Fruit fly (Drosophila melanogaster) whole organism, embryonic: Measurements from ENCODE around the gene CG17187.

Experiments used
- Atf-2 ChIP-seq: fragments of 200-800 bp; sonication (Bioruptor generic); optimal IDR thresholded peaks from 2 replicates; lab custom pipeline; 2016; ENCODE audit warnings: missing biosample characterization, missing genetic modification characterization
- CG11093 ChIP-seq: fragments of 200-800 bp; sonication (Bioruptor generic); IDR thresholded peaks from 3 replicates; pipeline ENCODE4 v1.3.6; 2022; ENCODE audit warnings: missing biosample characterization, missing genetic modification characterization
- CG13894 ChIP-seq: fragments of 200-800 bp; sonication (Bioruptor generic); optimal IDR thresholded peaks from 3 replicates; lab custom pipeline; 2018; ENCODE audit warnings: missing biosample characterization, mild to moderate bottlenecking, missing genetic modification characterization, moderate library complexity
- CG14050 ChIP-seq: fragments of 200-800 bp; sonication (Bioruptor generic); IDR thresholded peaks from 3 replicates; pipeline ENCODE4 v1.3.6; 2022; ENCODE audit warnings: missing biosample characterization, missing genetic modification characterization
- CG14965 ChIP-seq: fragments of 200-800 bp; sonication (Bioruptor generic); optimal IDR thresholded peaks from 2 replicates; lab custom pipeline; 2016; ENCODE audit warnings: missing biosample characterization, missing genetic modification characterization, borderline replicate concordance
- CG15073 ChIP-seq: fragments of 200-800 bp; sonication (Bioruptor generic); optimal IDR thresholded peaks from 2 replicates; lab custom pipeline; 2016; ENCODE audit warnings: missing biosample characterization, missing genetic modification characterization
- CG15514 ChIP-seq: fragments of 200-800 bp; sonication (Bioruptor generic); optimal IDR thresholded peaks from 3 replicates; lab custom pipeline; 2017; ENCODE audit warnings: missing biosample characterization, missing genetic modification characterization, mild to moderate bottlenecking, moderate library complexity, missing genetic modification reagents
- CG17568 ChIP-seq: fragments of 200-800 bp; sonication (Bioruptor generic); optimal IDR thresholded peaks from 2 replicates; lab custom pipeline; 2018; ENCODE audit warnings: missing biosample characterization, mild to moderate bottlenecking, missing genetic modification characterization, moderate library complexity
- CG2712 ChIP-seq: fragments of 200-800 bp; optimal IDR thresholded peaks from 3 replicates; lab custom pipeline; 2019; ENCODE audit warnings: missing biosample characterization, mild to moderate bottlenecking, missing genetic modification characterization, moderate library complexity
- CG30403 ChIP-seq: fragments of 200-800 bp; sonication (Bioruptor generic); optimal IDR thresholded peaks from 3 replicates; lab custom pipeline; 2016; ENCODE audit warnings: missing biosample characterization, missing genetic modification characterization
- CG30431 ChIP-seq: fragments of 200-800 bp; sonication (Bioruptor generic); optimal IDR thresholded peaks from 2 replicates; lab custom pipeline; 2017; ENCODE audit warnings: missing biosample characterization, missing genetic modification characterization
- CG32772 ChIP-seq: fragments of 200-800 bp; sonication (Bioruptor generic); IDR thresholded peaks from 2 replicates; pipeline ENCODE4 v1.3.6; 2022; ENCODE audit warnings: missing biosample characterization, missing genetic modification characterization
- CG33213 ChIP-seq: fragments of 200-800 bp; sonication (Bioruptor generic); optimal IDR thresholded peaks from 3 replicates; lab custom pipeline; 2016; ENCODE audit warnings: missing biosample characterization, missing genetic modification characterization
- CG33557 ChIP-seq: fragments of 200-800 bp; sonication (Bioruptor generic); optimal IDR thresholded peaks from 2 replicates; lab custom pipeline; 2019; ENCODE audit warnings: missing biosample characterization, mild to moderate bottlenecking, missing genetic modification characterization, moderate library complexity
- CG34224 ChIP-seq: fragments of 200-800 bp; sonication (Bioruptor generic); IDR thresholded peaks from 3 replicates; pipeline ENCODE4 v1.3.6; 2022; ENCODE audit warnings: missing biosample characterization, missing genetic modification characterization; ENCODE audit not compliant: partially characterized antibody
- CG4282 ChIP-seq: fragments of 200-800 bp; sonication (Bioruptor generic); optimal IDR thresholded peaks from 2 replicates; lab custom pipeline; 2016; ENCODE audit warnings: missing biosample characterization, missing genetic modification characterization
- CG6683 ChIP-seq: fragments of 200-800 bp; sonication (Bioruptor generic); optimal IDR thresholded peaks from 2 replicates; lab custom pipeline; 2017; ENCODE audit warnings: missing biosample characterization, mild to moderate bottlenecking, missing genetic modification characterization, missing genetic modification reagents
- CG8281 ChIP-seq: fragments of 200-800 bp; sonication (Bioruptor generic); optimal IDR thresholded peaks from 2 replicates; lab custom pipeline; 2018; ENCODE audit warnings: missing biosample characterization, mild to moderate bottlenecking, missing genetic modification characterization, moderate library complexity
- CG9215 ChIP-seq: fragments of 200-800 bp; sonication (Bioruptor generic); IDR thresholded peaks from 2 replicates; pipeline ENCODE4 v1.3.6; 2022; ENCODE audit warnings: missing biosample characterization, missing genetic modification characterization
- CG9876 ChIP-seq: fragments of 200-800 bp; sonication (Bioruptor generic); optimal IDR thresholded peaks from 2 replicates; lab custom pipeline; 2016; ENCODE audit warnings: missing biosample characterization, missing genetic modification characterization
- Dfd ChIP-seq, 2 experiments: fragments of >200 bp; optimal IDR thresholded peaks; 2 replicates each; lab custom pipeline; 2017; ENCODE audit warnings: missing biosample characterization in 2 of 2, missing genetic modification characterization in 2 of 2
- Dip3 ChIP-seq: fragments of 200-800 bp; sonication (Bioruptor generic); optimal IDR thresholded peaks from 3 replicates; lab custom pipeline; 2016; ENCODE audit warnings: missing biosample characterization, missing genetic modification characterization
- Doc2 ChIP-seq: fragments of 200-800 bp; sonication (Bioruptor generic); IDR thresholded peaks from 2 replicates; pipeline ENCODE4 v1.3.6; 2022; ENCODE audit warnings: missing biosample characterization, missing genetic modification characterization
- Gsc ChIP-seq: fragments of 200-800 bp; sonication (Bioruptor generic); IDR thresholded peaks from 2 replicates; pipeline ENCODE4 v1.3.6; 2022; ENCODE audit warnings: missing biosample characterization, missing genetic modification characterization
- Hey ChIP-seq: fragments of 200-800 bp; sonication (Bioruptor generic); optimal IDR thresholded peaks from 3 replicates; lab custom pipeline; 2018; ENCODE audit warnings: missing biosample characterization, mild to moderate bottlenecking, missing genetic modification characterization
- MESR4 ChIP-seq: fragments of 200-800 bp; sonication (Bioruptor generic); optimal IDR thresholded peaks from 2 replicates; lab custom pipeline; 2018; ENCODE audit warnings: missing biosample characterization, mild to moderate bottlenecking, missing genetic modification characterization, moderate library complexity
- NFAT ChIP-seq: fragments of 200-800 bp; sonication (Bioruptor generic); IDR thresholded peaks from 2 replicates; pipeline ENCODE4 v1.3.6; 2022; ENCODE audit warnings: missing biosample characterization, missing genetic modification characterization
- Nf-YB ChIP-seq: fragments of 200-800 bp; sonication (Bioruptor generic); optimal IDR thresholded peaks from 3 replicates; lab custom pipeline; 2019; ENCODE audit warnings: missing biosample characterization, mild to moderate bottlenecking, missing genetic modification characterization, moderate library complexity
- Oaz ChIP-seq: fragments of 200-800 bp; sonication (Bioruptor generic); IDR thresholded peaks from 2 replicates; pipeline ENCODE4 v1.3.6; 2022; ENCODE audit warnings: missing biosample characterization, missing genetic modification characterization
- ab ChIP-seq: fragments of 200-800 bp; sonication (Bioruptor generic); optimal IDR thresholded peaks from 2 replicates; lab custom pipeline; 2016; ENCODE audit warnings: missing biosample characterization, missing genetic modification characterization
- abd-A ChIP-seq: fragments of 200-800 bp; sonication (Bioruptor generic); optimal IDR thresholded peaks from 3 replicates; lab custom pipeline; 2019; ENCODE audit warnings: missing biosample characterization, mild to moderate bottlenecking, missing genetic modification characterization, moderate library complexity
- ara ChIP-seq: fragments of 200-800 bp; sonication (Bioruptor generic); IDR thresholded peaks from 2 replicates; pipeline ENCODE4 v1.3.6; 2022; ENCODE audit warnings: missing biosample characterization, missing genetic modification characterization
- bowl ChIP-seq: fragments of 200-800 bp; sonication (Bioruptor generic); IDR thresholded peaks from 2 replicates; pipeline ENCODE4 v1.3.6; 2022; ENCODE audit warnings: missing biosample characterization, missing genetic modification characterization
- chinmo ChIP-seq: fragments of 200-800 bp; sonication (Bioruptor generic); IDR thresholded peaks from 4 replicates; pipeline ENCODE4 v1.3.6; 2022; ENCODE audit warnings: missing biosample characterization, missing genetic modification characterization; ENCODE audit not compliant: partially characterized antibody
- chm ChIP-seq: fragments of 200-800 bp; sonication (Bioruptor generic); IDR thresholded peaks from 2 replicates; pipeline ENCODE4 v1.3.6; 2022; ENCODE audit warnings: missing biosample characterization, missing genetic modification characterization
- disco-r ChIP-seq: fragments of 200-800 bp; sonication (Bioruptor generic); optimal IDR thresholded peaks from 2 replicates; lab custom pipeline; 2016; ENCODE audit warnings: missing biosample characterization, missing genetic modification characterization
- en ChIP-seq: fragments of 200-800 bp; sonication (Bioruptor generic); optimal IDR thresholded peaks from 2 replicates; lab custom pipeline; 2016; ENCODE audit warnings: missing biosample characterization, missing genetic modification characterization
- gsb-n ChIP-seq: fragments of 200-800 bp; sonication (Bioruptor generic); optimal IDR thresholded peaks from 3 replicates; lab custom pipeline; 2018; ENCODE audit warnings: missing biosample characterization, mild to moderate bottlenecking, missing genetic modification characterization
- h ChIP-seq: fragments of >200 bp; optimal IDR thresholded peaks from 2 replicates; lab custom pipeline; 2017
- ken ChIP-seq: fragments of 200-800 bp; sonication (Bioruptor generic); IDR thresholded peaks from 3 replicates; pipeline ENCODE4 v1.3.6; 2022; ENCODE audit warnings: missing biosample characterization, missing genetic modification characterization
- nmo ChIP-seq: fragments of 200-800 bp; sonication (Bioruptor generic); optimal IDR thresholded peaks from 2 replicates; lab custom pipeline; 2018; ENCODE audit warnings: missing biosample characterization, mild to moderate bottlenecking, missing genetic modification characterization, moderate library complexity
- pb ChIP-seq: fragments of 200-800 bp; sonication (Bioruptor generic); optimal IDR thresholded peaks from 3 replicates; lab custom pipeline; 2016; ENCODE audit warnings: missing biosample characterization, missing genetic modification characterization
- pita ChIP-seq: fragments of 200-800 bp; sonication (Bioruptor generic); optimal IDR thresholded peaks from 2 replicates; lab custom pipeline; 2017; ENCODE audit warnings: missing biosample characterization, mild to moderate bottlenecking, missing genetic modification characterization
- psq ChIP-seq: fragments of 200-800 bp; sonication (Bioruptor generic); optimal IDR thresholded peaks from 2 replicates; lab custom pipeline; 2017; ENCODE audit warnings: missing biosample characterization, missing genetic modification characterization
- pum ChIP-seq: fragments of 200-800 bp; sonication (Bioruptor generic); optimal IDR thresholded peaks from 2 replicates; lab custom pipeline; 2016; ENCODE audit warnings: missing biosample characterization, missing genetic modification characterization
- rib ChIP-seq: fragments of 200-800 bp; sonication (Bioruptor generic); IDR thresholded peaks from 2 replicates; pipeline ENCODE4 v1.3.6; 2022; ENCODE audit warnings: missing biosample characterization, missing genetic modification characterization
- tio ChIP-seq: fragments of 200-800 bp; sonication (Bioruptor generic); optimal IDR thresholded peaks from 2 replicates; lab custom pipeline; 2017; ENCODE audit warnings: missing biosample characterization, missing genetic modification characterization, inconsistent platforms
- trem ChIP-seq: fragments of 200-800 bp; optimal IDR thresholded peaks from 3 replicates; lab custom pipeline; 2019; ENCODE audit warnings: missing biosample characterization, mild to moderate bottlenecking, missing genetic modification characterization, moderate library complexity
- usp ChIP-seq: fragments of >200 bp; optimal IDR thresholded peaks from 2 replicates; lab custom pipeline; 2017; ENCODE audit warnings: missing biosample characterization, missing genetic modification characterization
- vfl ChIP-seq: fragments of 200-800 bp; sonication (Bioruptor generic); optimal IDR thresholded peaks from 2 replicates; lab custom pipeline; 2016; ENCODE audit warnings: missing biosample characterization, missing genetic modification characterization
- yki ChIP-seq: fragments of >200 bp; optimal IDR thresholded peaks from 3 replicates; lab custom pipeline; 2018
- z ChIP-seq: fragments of 200-800 bp; sonication (Bioruptor generic); IDR thresholded peaks from 3 replicates; pipeline ENCODE4 v1.3.6; 2022; ENCODE audit warnings: missing biosample characterization, missing genetic modification characterization

Gene CG17187

DNA sequence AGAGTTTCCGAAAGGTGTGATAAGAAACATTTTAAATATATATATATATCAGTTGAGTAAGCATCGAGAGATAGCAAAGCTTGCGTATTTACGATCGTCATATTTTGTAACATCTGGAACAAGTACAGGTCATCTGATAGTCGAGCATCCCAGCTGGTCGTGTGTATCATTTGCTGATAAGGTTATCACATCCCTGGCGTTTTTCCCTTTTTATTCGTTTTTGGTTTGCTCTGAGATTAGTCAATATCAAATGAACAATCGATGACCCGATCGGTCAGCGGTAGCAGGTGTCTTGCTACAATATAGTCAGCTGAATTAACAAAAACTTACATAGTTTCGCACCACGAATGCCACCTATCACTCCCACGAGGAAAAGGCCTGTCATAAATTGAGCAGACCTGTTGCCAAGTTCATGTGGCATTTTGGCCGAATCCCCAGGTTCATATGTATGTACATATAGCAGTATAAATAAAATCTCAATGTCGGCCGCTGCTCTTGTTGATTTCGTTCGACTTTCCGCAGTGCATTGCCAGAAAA lies 30.7 kb downstream of the CG17187 start (continued):
- no peak for TF ChIP-seq Atf-2 (GFP tag; lab: Kevin White, UChicago)
- TF ChIP-seq abd-A: no peak
- no peak for TF ChIP-seq CG11093
- TF ChIP-seq Doc2 (GFP tag; lab: Robert Waterston, UW): no peak
- no peak for TF ChIP-seq ara (GFP tag; lab: Robert Waterston, UW)
- TF ChIP-seq Hey: no peak
- TF ChIP-seq CG30431 (GFP tag; lab: Kevin White, UChicago): no peak
- peak; percentile 2 for TF ChIP-seq CG8281
- no peak for TF ChIP-seq pita
- TF ChIP-seq CG34224 (GFP tag; lab: Robert Waterston, UW): no peak
- TF ChIP-seq CG32772 (GFP tag; lab: Robert Waterston, UW): 0 out of 2 replicates have a peak, but pooled peaks have one; percentile 32
- no peak for TF ChIP-seq trem
- TF ChIP-seq CG9876 (GFP tag; lab: Kevin White, UChicago): no peak
- peak; percentile 39 for TF ChIP-seq Dip3 (GFP tag; lab: Kevin White, UChicago)
- TF ChIP-seq rib (GFP tag; lab: Robert Waterston, UW): no peak
- TF ChIP-seq CG33213 (GFP tag; lab: Kevin White, UChicago): no peak
- TF ChIP-seq disco-r (GFP tag; lab: Kevin White, UChicago): no peak
- peak; percentile 55 for TF ChIP-seq tio
- TF ChIP-seq Oaz (GFP tag; lab: Robert Waterston, UW): no peak
- TF ChIP-seq CG30403 (GFP tag; lab: Kevin White, UChicago): peak; percentile 59
- no peak for TF ChIP-seq chm (GFP tag; lab: Robert Waterston, UW)
- no peak for TF ChIP-seq CG13894
- TF ChIP-seq nmo (GFP tag; lab: Kevin White, UChicago): peak; percentile 61
- TF ChIP-seq vfl: no peak
- no peak for TF ChIP-seq en (GFP tag; lab: Kevin White, UChicago)
- peak; percentile 54 for TF ChIP-seq CG15514 (GFP tag; lab: Kevin White, UChicago)
- no peak for TF ChIP-seq Dfd (GFP tag; optimal IDR thresholded peaks at IDR 0.05; lab: Kevin White, UChicago)
- TF ChIP-seq pum (GFP tag; lab: Kevin White, UChicago): no peak
- no peak for TF ChIP-seq CG33557 (GFP tag; lab: Kevin White, UChicago)
- TF ChIP-seq NFAT (GFP tag; lab: Robert Waterston, UW): no peak
- no peak for TF ChIP-seq ken
- no peak for TF ChIP-seq psq (GFP tag; lab: Kevin White, UChicago)
- TF ChIP-seq CG2712 (tag; lab: Kevin White, UChicago): peak; percentile 51
- TF ChIP-seq Nf-YB (GFP tag; lab: Kevin White, UChicago): no peak
- no peak for TF ChIP-seq ab (GFP tag; lab: Kevin White, UChicago)
- no peak for TF ChIP-seq pb (GFP tag; lab: Kevin White, UChicago)
- no peak for TF ChIP-seq CG4282
- peak; percentile 41; the same call in 1 of the 2 replicates for TF ChIP-seq CG9215 (GFP tag; lab: Robert Waterston, UW)
- TF ChIP-seq CG14050 (GFP tag; lab: Robert Waterston, UW): peak; percentile 29; the same call in 2 of the 3 replicates
- TF ChIP-seq CG17568 (GFP tag; lab: Kevin White, UChicago): peak; percentile 55
- peak; percentile 61; the same call in 1 of the 4 replicates for TF ChIP-seq chinmo (GFP tag; lab: Robert Waterston, UW)
- no peak for TF ChIP-seq gsb-n (tag; lab: Kevin White, UChicago)
- TF ChIP-seq bowl (GFP tag; lab: Robert Waterston, UW): no peak
- TF ChIP-seq usp (GFP tag; lab: Kevin White, UChicago): no peak
- no peak for TF ChIP-seq Gsc (GFP tag; lab: Robert Waterston, UW)
- TF ChIP-seq CG15073 (GFP tag; lab: Kevin White, UChicago): no peak
- TF ChIP-seq CG14965: no peak
- no peak for TF ChIP-seq h (lab: Kevin White, UChicago)
- no peak for TF ChIP-seq CG6683 (GFP tag; lab: Kevin White, UChicago)
- no peak for TF ChIP-seq yki
- TF ChIP-seq z (GFP tag; lab: Robert Waterston, UW): no peak
- TF ChIP-seq MESR4 (GFP tag; lab: Kevin White, UChicago): no peak
